Fruit fly (Drosophila melanogaster) whole organism, embryonic: ENCODE data around the gene Usp8.
A peak's percentile ranks its signal among the peaks of the same experiment; 100 is the strongest.

ENCODE experiments used
- Ada2b ChIP-seq: fragments of 200-800 bp; sonication (Bioruptor generic); IDR thresholded peaks from 2 replicates; pipeline ENCODE4 v1.3.6; 2022; ENCODE audit warnings: missing biosample characterization, missing genetic modification characterization
- Atf-2 ChIP-seq: fragments of 200-800 bp; sonication (Bioruptor generic); optimal IDR thresholded peaks from 2 replicates; lab custom pipeline; 2016; ENCODE audit warnings: missing biosample characterization, missing genetic modification characterization
- CG12942 ChIP-seq: fragments of 200-800 bp; sonication (Bioruptor generic); optimal IDR thresholded peaks from 3 replicates; lab custom pipeline; 2016; ENCODE audit warnings: missing biosample characterization, missing genetic modification characterization
- CG13296 ChIP-seq: fragments of 200-800 bp; sonication (Bioruptor generic); optimal IDR thresholded peaks from 3 replicates; lab custom pipeline; 2018; ENCODE audit warnings: missing biosample characterization, mild to moderate bottlenecking, missing genetic modification characterization
- CG13775 ChIP-seq: fragments of 200-800 bp; sonication (Bioruptor generic); optimal IDR thresholded peaks from 3 replicates; lab custom pipeline; 2017; ENCODE audit warnings: missing biosample characterization, mild to moderate bottlenecking, missing genetic modification characterization
- CG14050 ChIP-seq: fragments of 200-800 bp; sonication (Bioruptor generic); IDR thresholded peaks from 3 replicates; pipeline ENCODE4 v1.3.6; 2022; ENCODE audit warnings: missing biosample characterization, missing genetic modification characterization
- CG1603 ChIP-seq: fragments of 200-800 bp; sonication (Bioruptor generic); optimal IDR thresholded peaks from 2 replicates; lab custom pipeline; 2019; ENCODE audit warnings: missing biosample characterization, mild to moderate bottlenecking, missing genetic modification characterization, moderate library complexity
- CG16815 ChIP-seq: fragments of 200-800 bp; sonication (Bioruptor generic); optimal IDR thresholded peaks from 3 replicates; lab custom pipeline; 2017; ENCODE audit warnings: missing biosample characterization, mild to moderate bottlenecking, missing genetic modification characterization
- CG1792 ChIP-seq: fragments of 200-800 bp; sonication (Bioruptor generic); optimal IDR thresholded peaks from 2 replicates; lab custom pipeline; 2016; ENCODE audit warnings: missing biosample characterization, missing genetic modification characterization
- CG2199 ChIP-seq: fragments of 200-800 bp; sonication (Bioruptor generic); IDR thresholded peaks from 3 replicates; pipeline ENCODE4 v1.3.6; 2022; ENCODE audit warnings: missing biosample characterization, missing genetic modification characterization
- CG30431 ChIP-seq: fragments of 200-800 bp; sonication (Bioruptor generic); optimal IDR thresholded peaks from 2 replicates; lab custom pipeline; 2017; ENCODE audit warnings: missing biosample characterization, missing genetic modification characterization
- CG31365 ChIP-seq: fragments of 200-800 bp; sonication (Bioruptor generic); optimal IDR thresholded peaks from 2 replicates; lab custom pipeline; 2018; ENCODE audit warnings: missing biosample characterization, mild to moderate bottlenecking, missing genetic modification characterization
- CG33213 ChIP-seq: fragments of 200-800 bp; sonication (Bioruptor generic); optimal IDR thresholded peaks from 3 replicates; lab custom pipeline; 2016; ENCODE audit warnings: missing biosample characterization, missing genetic modification characterization
- CG4328 ChIP-seq: fragments of 200-800 bp; sonication (Bioruptor generic); optimal IDR thresholded peaks from 3 replicates; lab custom pipeline; 2017; ENCODE audit warnings: missing biosample characterization, missing genetic modification reagents, missing genetic modification characterization
- CG6683 ChIP-seq: fragments of 200-800 bp; sonication (Bioruptor generic); optimal IDR thresholded peaks from 2 replicates; lab custom pipeline; 2017; ENCODE audit warnings: missing biosample characterization, mild to moderate bottlenecking, missing genetic modification characterization, missing genetic modification reagents
- CG7271 ChIP-seq: fragments of 200-800 bp; sonication (Bioruptor generic); optimal IDR thresholded peaks from 2 replicates; lab custom pipeline; 2018; ENCODE audit warnings: missing biosample characterization, mild to moderate bottlenecking, missing genetic modification characterization, moderate library complexity
- CG8290 ChIP-seq, 3 experiments: fragments of 200-800 bp; sonication (Bioruptor generic); optimal IDR thresholded peaks; 2 replicates each; lab custom pipeline; 2016 to 2019; ENCODE audit warnings: missing biosample characterization in 3 of 3, missing genetic modification characterization in 3 of 3, mild to moderate bottlenecking in 2 of 3, moderate library complexity in 1 of 3
- CG9817 ChIP-seq: fragments of 200-800 bp; sonication (Bioruptor generic); optimal IDR thresholded peaks from 2 replicates; lab custom pipeline; 2018; ENCODE audit warnings: missing biosample characterization, mild to moderate bottlenecking, missing genetic modification characterization, moderate library complexity
- Dek ChIP-seq: fragments of 200-800 bp; sonication (Bioruptor generic); optimal IDR thresholded peaks from 3 replicates; lab custom pipeline; 2019; ENCODE audit warnings: missing biosample characterization, mild to moderate bottlenecking, missing genetic modification characterization, moderate library complexity
- Dip3 ChIP-seq: fragments of 200-800 bp; sonication (Bioruptor generic); optimal IDR thresholded peaks from 3 replicates; lab custom pipeline; 2016; ENCODE audit warnings: missing biosample characterization, missing genetic modification characterization
- Elba2 ChIP-seq: fragments of 200-800 bp; sonication (Bioruptor generic); optimal IDR thresholded peaks from 3 replicates; lab custom pipeline; 2016; ENCODE audit warnings: missing biosample characterization, missing genetic modification characterization
- HHEX ChIP-seq: fragments of 200-800 bp; sonication (Bioruptor generic); optimal IDR thresholded peaks from 3 replicates; lab custom pipeline; 2017; ENCODE audit warnings: missing biosample characterization, mild to moderate bottlenecking, missing genetic modification characterization, missing genetic modification reagents
- HmgZ ChIP-seq: fragments of 200-800 bp; sonication (Bioruptor generic); optimal IDR thresholded peaks from 2 replicates; lab custom pipeline; 2018; ENCODE audit warnings: missing biosample characterization, mild to moderate bottlenecking, missing genetic modification characterization
- Lhr ChIP-seq: fragments of 200-800 bp; sonication (Bioruptor generic); optimal IDR thresholded peaks from 3 replicates; lab custom pipeline; 2017; ENCODE audit warnings: mild to moderate bottlenecking, missing biosample characterization, missing genetic modification reagents, missing genetic modification characterization
- Med ChIP-seq: fragments of 200-800 bp; sonication (Bioruptor generic); peaks from one replicate; lab custom pipeline; 2016; ENCODE audit warnings: missing biosample characterization, missing genetic modification characterization, mild to moderate bottlenecking, inconsistent platforms, moderate library complexity
- Myb ChIP-seq: fragments of 200-800 bp; sonication (Bioruptor generic); optimal IDR thresholded peaks from 2 replicates; lab custom pipeline; 2016; ENCODE audit warnings: missing biosample characterization, missing genetic modification characterization
- Optix ChIP-seq: fragments of 200-800 bp; sonication (Bioruptor generic); IDR thresholded peaks from 3 replicates; pipeline ENCODE4 v1.3.6; 2022; ENCODE audit warnings: missing biosample characterization, missing genetic modification characterization
- Sox102F ChIP-seq: fragments of 200-800 bp; sonication (Bioruptor generic); optimal IDR thresholded peaks from 2 replicates; lab custom pipeline; 2018; ENCODE audit warnings: missing biosample characterization, mild to moderate bottlenecking, missing genetic modification characterization, moderate library complexity
- Spps ChIP-seq: fragments of 200-800 bp; sonication (Bioruptor generic); optimal IDR thresholded peaks from 2 replicates; lab custom pipeline; 2018; ENCODE audit warnings: missing biosample characterization, mild to moderate bottlenecking, missing genetic modification characterization
- Tbp ChIP-seq: fragments of >200 bp; optimal IDR thresholded peaks from 2 replicates; lab custom pipeline; 2018; ENCODE audit warnings: missing biosample characterization, missing genetic modification characterization
- cas ChIP-seq: fragments of 200-800 bp; sonication (Bioruptor generic); IDR thresholded peaks from 2 replicates; pipeline ENCODE4 v1.3.6; 2022; ENCODE audit warnings: missing biosample characterization, missing genetic modification characterization
- croc ChIP-seq: fragments of 200-800 bp; sonication (Bioruptor generic); conservative IDR thresholded peaks from 3 replicates; pipeline ENCODE4 v1.3.6; 2022; ENCODE audit warnings: missing biosample characterization, missing genetic modification characterization
- exex ChIP-seq: fragments of 200-800 bp; sonication (Bioruptor generic); optimal IDR thresholded peaks from 4 replicates; lab custom pipeline; 2018; ENCODE audit warnings: missing biosample characterization, mild to moderate bottlenecking, missing genetic modification characterization, moderate library complexity
- fd96Cb ChIP-seq: fragments of 200-800 bp; sonication (Bioruptor generic); optimal IDR thresholded peaks from 2 replicates; lab custom pipeline; 2018; ENCODE audit warnings: missing biosample characterization, mild to moderate bottlenecking, missing genetic modification characterization, moderate library complexity
- ind ChIP-seq: fragments of 200-800 bp; sonication (Bioruptor generic); optimal IDR thresholded peaks from 3 replicates; lab custom pipeline; 2016; ENCODE audit warnings: missing biosample characterization, missing genetic modification characterization
- lbe ChIP-seq: fragments of 200-800 bp; sonication (Bioruptor generic); optimal IDR thresholded peaks from 2 replicates; lab custom pipeline; 2016; ENCODE audit warnings: missing biosample characterization, mild to moderate bottlenecking, missing genetic modification characterization
- lilli ChIP-seq: fragments of 200-800 bp; sonication (Bioruptor generic); optimal IDR thresholded peaks from 3 replicates; lab custom pipeline; 2016; ENCODE audit warnings: missing biosample characterization, missing genetic modification characterization
- lov ChIP-seq, 2 experiments: fragments of 200-800 bp in 1 of 2; fragments of >200 bp in 1 of 2; sonication (Bioruptor generic) in 1 of 2; IDR thresholded peaks in 1 of 2; optimal IDR thresholded peaks in 1 of 2; 2 replicates in 1 of 2; 3 replicates in 1 of 2; pipeline versions ENCODE4 v1.3.6 to Lab custom; 2017 to 2022; ENCODE audit warnings: missing biosample characterization in 1 of 2, missing genetic modification characterization in 1 of 2
- mirr ChIP-seq: fragments of 200-800 bp; sonication (Bioruptor generic); optimal IDR thresholded peaks from 3 replicates; lab custom pipeline; 2018; ENCODE audit warnings: missing biosample characterization, mild to moderate bottlenecking, missing genetic modification characterization
- org-1 ChIP-seq: fragments of 200-800 bp; sonication (Bioruptor generic); optimal IDR thresholded peaks from 2 replicates; lab custom pipeline; 2017; ENCODE audit warnings: missing biosample characterization, missing genetic modification characterization
- pan ChIP-seq, 4 experiments: fragments of >200 bp in 3 of 4; fragments of 200-800 bp in 1 of 4; sonication (Bioruptor generic) in 1 of 4; optimal IDR thresholded peaks in 3 of 4; IDR thresholded peaks in 1 of 4; 2 replicates each; pipeline versions ENCODE4 v1.3.6 to Lab custom; 2017 to 2022; ENCODE audit warnings: missing biosample characterization in 2 of 4, missing genetic modification characterization in 2 of 4, mixed read lengths in 1 of 4
- pum ChIP-seq: fragments of 200-800 bp; sonication (Bioruptor generic); optimal IDR thresholded peaks from 2 replicates; lab custom pipeline; 2016; ENCODE audit warnings: missing biosample characterization, missing genetic modification characterization
- ro ChIP-seq: fragments of 200-800 bp; sonication (Bioruptor generic); IDR thresholded peaks from 2 replicates; pipeline ENCODE4 v1.3.6; 2022; ENCODE audit warnings: missing biosample characterization, missing genetic modification characterization
- row ChIP-seq: fragments of 200-800 bp; sonication (Bioruptor generic); IDR thresholded peaks from 3 replicates; pipeline ENCODE4 v1.3.6; 2022; ENCODE audit warnings: missing biosample characterization, missing genetic modification characterization
- salm ChIP-seq: fragments of 200-800 bp; sonication (Bioruptor generic); optimal IDR thresholded peaks from 2 replicates; lab custom pipeline; 2018; ENCODE audit warnings: missing biosample characterization, mild to moderate bottlenecking, missing genetic modification characterization
- sim ChIP-seq: fragments of 200-800 bp; sonication (Bioruptor generic); IDR thresholded peaks from 2 replicates; pipeline ENCODE4 v1.3.6; 2022; ENCODE audit warnings: missing biosample characterization, missing genetic modification characterization
- sqz ChIP-seq: fragments of 200-800 bp; sonication (Bioruptor generic); optimal IDR thresholded peaks from 3 replicates; lab custom pipeline; 2018; ENCODE audit warnings: missing biosample characterization, mild to moderate bottlenecking, missing genetic modification characterization
- unpg ChIP-seq: fragments of 200-800 bp; sonication (Bioruptor generic); optimal IDR thresholded peaks from 3 replicates; lab custom pipeline; 2018; ENCODE audit warnings: missing biosample characterization, mild to moderate bottlenecking, missing genetic modification characterization, moderate library complexity
- vvl ChIP-seq: fragments of 200-800 bp; sonication (Bioruptor generic); IDR thresholded peaks from 2 replicates; pipeline ENCODE4 v1.3.6; 2022; ENCODE audit warnings: missing biosample characterization, missing genetic modification characterization
- zfh1 ChIP-seq: fragments of 200-800 bp; sonication (Bioruptor generic); IDR thresholded peaks from 3 replicates; pipeline ENCODE4 v1.3.6; 2022; ENCODE audit warnings: missing biosample characterization, missing genetic modification characterization
- zfh2 ChIP-seq: fragments of 200-800 bp; sonication (Bioruptor generic); optimal IDR thresholded peaks from 2 replicates; lab custom pipeline; 2016; ENCODE audit warnings: missing biosample characterization, missing genetic modification characterization

The Usp8 gene

dm6 chr3R:21133951-21134350 is at the start of gene Usp8 (continued):
- TF ChIP-seq unpg (GFP tag; lab: Kevin White, UChicago) (no peak), Dip3 (GFP tag; lab: Kevin White, UChicago) (no peak), CG2199 (GFP tag; lab: Robert Waterston, UW) (no peak), Optix (no peak), Elba2 (no peak), ind (GFP tag; lab: Kevin White, UChicago) (no peak), Spps (no peak), exex (tag; lab: Kevin White, UChicago) (no peak), CG8290 (GFP tag; optimal IDR thresholded peaks at IDR 0.05; lab: Kevin White, UChicago) (no peak), CG8290 (tag; optimal IDR thresholded peaks at IDR 0.05; lab: Kevin White, UChicago) (no peak), lbe (no peak), sqz (no peak), org-1 (no peak), salm (no peak), fd96Cb (tag; lab: Kevin White, UChicago) (no peak), CG1792 (GFP tag; lab: Kevin White, UChicago) (no peak), Sox102F (GFP tag; lab: Kevin White, UChicago) (no peak), CG4328 (GFP tag; lab: Kevin White, UChicago) (no peak), CG30431 (GFP tag; lab: Kevin White, UChicago) (no peak), CG9817 (tag; lab: Kevin White, UChicago) (peak; percentile 24), CG16815 (GFP tag; lab: Kevin White, UChicago) (no peak), CG6683 (GFP tag; lab: Kevin White, UChicago) (no peak), CG1603 (peak; percentile 44), lilli (GFP tag; lab: Kevin White, UChicago) (peak; percentile 18), CG31365 (tag; lab: Kevin White, UChicago) (no peak), pan (optimal IDR thresholded peaks at IDR 0.05; lab: Kevin White, UChicago) (no peak), pan (GFP tag; optimal IDR thresholded peaks at IDR 0.05 in 1 of 2, IDR thresholded peaks at IDR 0.05 in 1 of 2) (no peak), row (GFP tag; lab: Robert Waterston, UW) (peak; percentile 80), HHEX (no peak), ro (GFP tag; lab: Robert Waterston, UW) (no peak), pum (GFP tag; lab: Kevin White, UChicago) (no peak), Myb (GFP tag; lab: Kevin White, UChicago) (no peak), HmgZ (tag; lab: Kevin White, UChicago) (no peak), Atf-2 (GFP tag; lab: Kevin White, UChicago) (no peak), Lhr (GFP tag; lab: Kevin White, UChicago) (no peak), Med (GFP tag; lab: Kevin White, UChicago) (peak; percentile 33), zfh1 (GFP tag; lab: Robert Waterston, UW) (no peak), croc (no peak), Dek (peak; percentile 45), cas (no peak), CG13296 (GFP tag; lab: Kevin White, UChicago) (no peak), zfh2 (GFP tag; lab: Kevin White, UChicago) (no peak), mirr (GFP tag; lab: Kevin White, UChicago) (no peak), Tbp (GFP tag; lab: Kevin White, UChicago) (no peak), CG33213 (GFP tag; lab: Kevin White, UChicago) (no peak), sim (GFP tag; lab: Robert Waterston, UW) (no peak), CG13775 (peak; percentile 62), CG12942 (GFP tag; lab: Kevin White, UChicago) (no peak), vvl (GFP tag; lab: Robert Waterston, UW) (no peak), CG7271 (tag; lab: Kevin White, UChicago) (no peak), lov (optimal IDR thresholded peaks at IDR 0.05; lab: Kevin White, UChicago) (no peak), lov (GFP tag; IDR thresholded peaks at IDR 0.05; lab: Robert Waterston, UW) (no peak), Ada2b (no peak), CG14050 (GFP tag; lab: Robert Waterston, UW) (no peak)
